Worm (Caenorhabditis elegans): ENCODE measurements around the gene nhr-88.

- TF ChIP-seq him-1 (tag; optimal IDR thresholded peaks at IDR 0.05) = no peak
- no peak for TF ChIP-seq dao-5 (tag; optimal IDR thresholded peaks at IDR 0.05)
- no peak for TF ChIP-seq W03F9.2 (tag; optimal IDR thresholded peaks at IDR 0.05)
Observed at ce11 chrII:2955656-2956115, 20.8 kb upstream of the nhr-88 start, which contains the start of gene irld-48.

All from whole organism, L4/young adult.